Fruit fly (Drosophila melanogaster) whole organism, embryonic: ENCODE results near the gene alphaTub84D.

Experiments
- BEAF-32 ChIP-seq: fragments of 200-800 bp; sonication (Bioruptor generic); optimal IDR thresholded peaks from 3 replicates; lab custom pipeline; 2017; ENCODE audit warnings: missing biosample characterization, missing genetic modification characterization, mild to moderate bottlenecking, moderate library complexity, missing genetic modification reagents
- CG10267 ChIP-seq: fragments of 200-800 bp; sonication (Bioruptor generic); optimal IDR thresholded peaks from 2 replicates; lab custom pipeline; 2018; ENCODE audit warnings: missing biosample characterization, mild to moderate bottlenecking, missing genetic modification characterization, moderate library complexity
- CG12391 ChIP-seq: fragments of 200-800 bp; sonication (Bioruptor generic); optimal IDR thresholded peaks from 3 replicates; lab custom pipeline; 2018; ENCODE audit warnings: missing biosample characterization, mild to moderate bottlenecking, missing genetic modification characterization, moderate library complexity
- CG12659 ChIP-seq: fragments of 200-800 bp; sonication (Bioruptor generic); optimal IDR thresholded peaks from 3 replicates; lab custom pipeline; 2017; ENCODE audit warnings: mild to moderate bottlenecking, missing biosample characterization, missing genetic modification reagents, missing genetic modification characterization
- CG12744 ChIP-seq: fragments of 200-800 bp; sonication (Bioruptor generic); optimal IDR thresholded peaks from 2 replicates; lab custom pipeline; 2016; ENCODE audit warnings: missing biosample characterization, missing genetic modification characterization
- CG13775 ChIP-seq: fragments of 200-800 bp; sonication (Bioruptor generic); optimal IDR thresholded peaks from 3 replicates; lab custom pipeline; 2017; ENCODE audit warnings: missing biosample characterization, mild to moderate bottlenecking, missing genetic modification characterization
- CG14710 ChIP-seq: fragments of 200-800 bp; sonication (Bioruptor generic); optimal IDR thresholded peaks from 3 replicates; lab custom pipeline; 2019; ENCODE audit warnings: missing biosample characterization, mild to moderate bottlenecking, missing genetic modification characterization, moderate library complexity
- CG15514 ChIP-seq: fragments of 200-800 bp; sonication (Bioruptor generic); optimal IDR thresholded peaks from 3 replicates; lab custom pipeline; 2017; ENCODE audit warnings: missing biosample characterization, missing genetic modification characterization, mild to moderate bottlenecking, moderate library complexity, missing genetic modification reagents
- CG1603 ChIP-seq: fragments of 200-800 bp; sonication (Bioruptor generic); optimal IDR thresholded peaks from 2 replicates; lab custom pipeline; 2019; ENCODE audit warnings: missing biosample characterization, mild to moderate bottlenecking, missing genetic modification characterization, moderate library complexity
- CG30020 ChIP-seq: fragments of 200-800 bp; optimal IDR thresholded peaks from 2 replicates; lab custom pipeline; 2019; ENCODE audit warnings: missing biosample characterization, mild to moderate bottlenecking, missing genetic modification characterization, moderate library complexity
- CG3838 ChIP-seq: fragments of 200-800 bp; sonication (Bioruptor generic); optimal IDR thresholded peaks from 3 replicates; lab custom pipeline; 2016; ENCODE audit warnings: missing biosample characterization, missing genetic modification characterization
- CG3995 ChIP-seq: fragments of 200-800 bp; sonication (Bioruptor generic); optimal IDR thresholded peaks from 3 replicates; lab custom pipeline; 2016; ENCODE audit warnings: missing biosample characterization, missing genetic modification characterization
- CG4617 ChIP-seq: fragments of 200-800 bp; sonication (Bioruptor generic); optimal IDR thresholded peaks from 3 replicates; lab custom pipeline; 2016; ENCODE audit warnings: missing biosample characterization, missing genetic modification characterization, borderline replicate concordance
- CG6765 ChIP-seq: fragments of 200-800 bp; sonication (Bioruptor generic); optimal IDR thresholded peaks from 3 replicates; lab custom pipeline; 2017; ENCODE audit warnings: missing biosample characterization, mild to moderate bottlenecking, missing genetic modification characterization
- CG8290 ChIP-seq, 3 experiments: fragments of 200-800 bp; sonication (Bioruptor generic); optimal IDR thresholded peaks; 2 replicates each; lab custom pipeline; 2016 to 2019; ENCODE audit warnings: missing biosample characterization in 3 of 3, missing genetic modification characterization in 3 of 3, mild to moderate bottlenecking in 2 of 3, moderate library complexity in 1 of 3
- CG9797 ChIP-seq: fragments of 200-800 bp; sonication (Bioruptor generic); optimal IDR thresholded peaks from 3 replicates; lab custom pipeline; 2018; ENCODE audit warnings: missing biosample characterization, mild to moderate bottlenecking, missing genetic modification characterization
- CG9932 ChIP-seq: fragments of 200-800 bp; sonication (Bioruptor generic); IDR thresholded peaks from 2 replicates; pipeline ENCODE4 v1.3.6; 2022; ENCODE audit warnings: missing biosample characterization, missing genetic modification characterization
- Chrac-16 ChIP-seq: fragments of 200-800 bp; sonication (Bioruptor generic); optimal IDR thresholded peaks from 3 replicates; lab custom pipeline; 2016; ENCODE audit warnings: missing biosample characterization, missing genetic modification characterization
- CoRest ChIP-seq: fragments of 200-800 bp; sonication (Bioruptor generic); optimal IDR thresholded peaks from 3 replicates; lab custom pipeline; 2018; ENCODE audit warnings: missing biosample characterization, mild to moderate bottlenecking, missing genetic modification characterization, moderate library complexity
- Dll ChIP-seq: fragments of 200-800 bp; sonication (Bioruptor generic); IDR thresholded peaks from 4 replicates; pipeline ENCODE4 v1.3.6; 2022; ENCODE audit warnings: missing biosample characterization, missing genetic modification characterization; ENCODE audit not compliant: partially characterized antibody
- Dref ChIP-seq: fragments of 200-800 bp; sonication (Bioruptor generic); IDR thresholded peaks from 2 replicates; pipeline ENCODE4 v1.3.6; 2022; ENCODE audit warnings: missing biosample characterization, missing genetic modification characterization
- E2f2 ChIP-seq: fragments of 200-800 bp; sonication (Bioruptor generic); IDR thresholded peaks from 2 replicates; pipeline ENCODE4 v1.3.6; 2022; ENCODE audit warnings: missing biosample characterization, missing genetic modification characterization
- ERR ChIP-seq: fragments of 200-800 bp; sonication (Bioruptor generic); optimal IDR thresholded peaks from 2 replicates; lab custom pipeline; 2016; ENCODE audit warnings: missing biosample characterization, missing genetic modification characterization
- Elba2 ChIP-seq: fragments of 200-800 bp; sonication (Bioruptor generic); optimal IDR thresholded peaks from 3 replicates; lab custom pipeline; 2016; ENCODE audit warnings: missing biosample characterization, missing genetic modification characterization
- Ets65A ChIP-seq: fragments of 200-800 bp; sonication (Bioruptor generic); peaks from one replicate; lab custom pipeline; 2016; ENCODE audit warnings: missing biosample characterization, missing genetic modification characterization
- Ets97D ChIP-seq: fragments of 200-800 bp; sonication (Bioruptor generic); optimal IDR thresholded peaks from 3 replicates; lab custom pipeline; 2016; ENCODE audit warnings: missing biosample characterization, missing genetic modification characterization
- Fer2 ChIP-seq: fragments of 200-800 bp; sonication (Bioruptor generic); optimal IDR thresholded peaks from 2 replicates; lab custom pipeline; 2018; ENCODE audit warnings: missing biosample characterization, mild to moderate bottlenecking, missing genetic modification characterization, moderate library complexity
- HLH4C ChIP-seq: fragments of 200-800 bp; sonication (Bioruptor generic); IDR thresholded peaks from 3 replicates; pipeline ENCODE4 v1.3.6; 2022; ENCODE audit warnings: missing biosample characterization, missing genetic modification characterization; ENCODE audit not compliant: partially characterized antibody
- Hand ChIP-seq: fragments of 200-800 bp; sonication (Bioruptor generic); optimal IDR thresholded peaks from 2 replicates; lab custom pipeline; 2017; ENCODE audit warnings: mild to moderate bottlenecking, missing biosample characterization, missing genetic modification reagents, missing genetic modification characterization
- Pdp1 ChIP-seq, 2 experiments: fragments of 200-800 bp; sonication (Bioruptor generic); optimal IDR thresholded peaks; 3 replicates each; lab custom pipeline; 2016; ENCODE audit warnings: missing biosample characterization in 2 of 2, missing genetic modification characterization in 2 of 2, mild to moderate bottlenecking in 1 of 2, moderate library complexity in 1 of 2
- Side ChIP-seq: fragments of 200-800 bp; sonication (Bioruptor generic); optimal IDR thresholded peaks from 2 replicates; lab custom pipeline; 2016; ENCODE audit warnings: missing biosample characterization, missing genetic modification characterization
- Sin3A ChIP-seq: fragments of >200 bp; optimal IDR thresholded peaks from 2 replicates; lab custom pipeline; 2018
- Sry-δ ChIP-seq: fragments of 200-800 bp; sonication (Bioruptor generic); optimal IDR thresholded peaks from 2 replicates; lab custom pipeline; 2016; ENCODE audit warnings: missing biosample characterization, missing genetic modification characterization
- Xrp1 ChIP-seq: fragments of 200-800 bp; sonication (Bioruptor generic); IDR thresholded peaks from 2 replicates; pipeline ENCODE4 v1.3.6; 2022; ENCODE audit warnings: missing biosample characterization, missing genetic modification characterization
- bbx ChIP-seq: fragments of 200-800 bp; sonication (Bioruptor generic); IDR thresholded peaks from 2 replicates; pipeline ENCODE4 v1.3.6; 2022; ENCODE audit warnings: missing biosample characterization, missing genetic modification characterization; ENCODE audit not compliant: partially characterized antibody
- bsh ChIP-seq, 2 experiments: fragments of 200-800 bp; sonication (Bioruptor generic); optimal IDR thresholded peaks; 2 replicates each; lab custom pipeline; 2017 to 2018; ENCODE audit warnings: mild to moderate bottlenecking in 2 of 2, missing biosample characterization in 2 of 2, missing genetic modification characterization in 2 of 2, moderate library complexity in 1 of 2
- cad ChIP-seq: fragments of >200 bp; optimal IDR thresholded peaks from 2 replicates; lab custom pipeline; 2017; ENCODE audit warnings: missing biosample characterization, missing genetic modification characterization
- danr ChIP-seq: fragments of 200-800 bp; sonication (Bioruptor generic); IDR thresholded peaks from 2 replicates; pipeline ENCODE4 v1.3.6; 2022; ENCODE audit warnings: missing biosample characterization, missing genetic modification characterization
- dm ChIP-seq: fragments of 200-800 bp; sonication (Bioruptor generic); optimal IDR thresholded peaks from 3 replicates; lab custom pipeline; 2016; ENCODE audit warnings: missing biosample characterization, missing genetic modification characterization
- ewg ChIP-seq: fragments of 200-800 bp; sonication (Bioruptor generic); optimal IDR thresholded peaks from 3 replicates; lab custom pipeline; 2017; ENCODE audit warnings: mild to moderate bottlenecking, missing biosample characterization, missing genetic modification reagents, missing genetic modification characterization
- gfzf ChIP-seq: fragments of 200-800 bp; sonication (Bioruptor generic); optimal IDR thresholded peaks from 2 replicates; lab custom pipeline; 2016; ENCODE audit warnings: missing biosample characterization, mild to moderate bottlenecking, missing genetic modification characterization, moderate library complexity
- lbe ChIP-seq: fragments of 200-800 bp; sonication (Bioruptor generic); optimal IDR thresholded peaks from 2 replicates; lab custom pipeline; 2016; ENCODE audit warnings: missing biosample characterization, mild to moderate bottlenecking, missing genetic modification characterization
- onecut ChIP-seq: fragments of 200-800 bp; sonication (Bioruptor generic); IDR thresholded peaks from 2 replicates; pipeline ENCODE4 v1.3.6; 2022; ENCODE audit warnings: missing biosample characterization, missing genetic modification characterization
- pzg ChIP-seq: fragments of 200-800 bp; sonication (Bioruptor generic); optimal IDR thresholded peaks from 3 replicates; lab custom pipeline; 2018; ENCODE audit warnings: missing biosample characterization, mild to moderate bottlenecking, missing genetic modification characterization, moderate library complexity
- row ChIP-seq: fragments of 200-800 bp; sonication (Bioruptor generic); IDR thresholded peaks from 3 replicates; pipeline ENCODE4 v1.3.6; 2022; ENCODE audit warnings: missing biosample characterization, missing genetic modification characterization
- ssp ChIP-seq: fragments of 200-800 bp; sonication (Bioruptor generic); IDR thresholded peaks from 2 replicates; pipeline ENCODE4 v1.3.6; 2022; ENCODE audit warnings: missing biosample characterization, missing genetic modification characterization
- stwl ChIP-seq: fragments of 200-800 bp; sonication (Bioruptor generic); optimal IDR thresholded peaks from 3 replicates; lab custom pipeline; 2018; ENCODE audit warnings: missing biosample characterization, mild to moderate bottlenecking, missing genetic modification characterization, moderate library complexity
- trem ChIP-seq: fragments of 200-800 bp; optimal IDR thresholded peaks from 3 replicates; lab custom pipeline; 2019; ENCODE audit warnings: missing biosample characterization, mild to moderate bottlenecking, missing genetic modification characterization, moderate library complexity
- zen ChIP-seq: fragments of 200-800 bp; sonication (Bioruptor generic); optimal IDR thresholded peaks from 3 replicates; lab custom pipeline; 2018; ENCODE audit warnings: missing biosample characterization, mild to moderate bottlenecking, missing genetic modification characterization, moderate library complexity

Gene alphaTub84D

DNA sequence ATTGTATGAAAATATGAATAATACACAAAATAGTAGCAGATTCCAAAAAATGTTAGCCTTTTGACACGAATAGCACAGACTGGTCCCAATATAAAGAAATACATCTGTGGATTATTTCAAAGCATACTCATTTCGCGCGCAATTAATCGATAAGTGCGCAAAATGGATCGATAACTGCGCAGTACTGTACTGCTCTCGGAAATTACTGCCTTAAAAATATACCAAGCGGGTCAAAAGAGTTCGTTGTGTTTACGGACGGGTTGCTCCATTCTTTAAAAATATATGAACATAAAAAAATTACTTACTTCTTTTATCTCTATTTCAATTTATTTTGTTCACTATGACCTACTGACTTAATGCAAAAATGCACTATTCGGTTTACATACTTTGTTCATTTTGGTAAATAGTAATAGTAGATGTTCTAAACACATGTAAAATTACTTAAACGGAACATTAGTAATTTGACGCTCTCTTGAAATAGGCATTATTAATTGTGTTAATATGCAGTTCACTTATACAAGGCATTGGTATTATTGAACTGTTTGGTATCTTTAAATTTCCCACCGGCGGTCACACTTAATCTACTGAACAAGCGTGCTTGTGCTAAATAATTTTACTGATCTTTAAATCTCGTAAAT lies at the start of gene alphaTub84D, which contains the start of gene Rtnl2:
Gene alphaTub84D, plus strand, starts transcription at position 570 of the 638 bp plus-strand sequence.
Gene Rtnl2, minus strand, starts transcription at position 58 of the 638 bp plus-strand sequence.
- TF ChIP-seq danr (GFP tag; lab: Robert Waterston, UW), result no peak
- no peak for TF ChIP-seq CG12391 (tag; lab: Kevin White, UChicago)
- TF ChIP-seq CG9932, result no peak
- peak; percentile 39 for TF ChIP-seq pzg
- no peak for TF ChIP-seq Xrp1
- TF ChIP-seq Dref (GFP tag; lab: Robert Waterston, UW), result peak; percentile 76
- peak; percentile 77 for TF ChIP-seq gfzf (GFP tag; lab: Kevin White, UChicago)
- TF ChIP-seq CG3838, result no peak
- no peak for TF ChIP-seq Fer2 (tag; lab: Kevin White, UChicago)
- no peak for TF ChIP-seq cad (GFP tag; lab: Kevin White, UChicago)
- TF ChIP-seq CG13775 (GFP tag; lab: Kevin White, UChicago), result no peak
- peak; percentile 85 for TF ChIP-seq ewg (GFP tag; lab: Kevin White, UChicago)
- peak; percentile 66 for TF ChIP-seq CG9797
- TF ChIP-seq Side (GFP tag; lab: Kevin White, UChicago), result no peak
- TF ChIP-seq CG10267 (tag; lab: Kevin White, UChicago), result peak; percentile 35
- TF ChIP-seq Elba2 (GFP tag; lab: Kevin White, UChicago), result no peak
- TF ChIP-seq CG30020 (tag; lab: Kevin White, UChicago), result peak; percentile 57
- no peak for TF ChIP-seq Hand
- peak; percentile 85 for TF ChIP-seq E2f2 (GFP tag; lab: Robert Waterston, UW)
- TF ChIP-seq Sry-δ (GFP tag; lab: Kevin White, UChicago), result peak; percentile 19
- TF ChIP-seq CG14710 (tag; lab: Kevin White, UChicago), result peak; percentile 79
- no peak for TF ChIP-seq ssp (GFP tag; lab: Robert Waterston, UW)
- TF ChIP-seq Chrac-16 (GFP tag; lab: Kevin White, UChicago), result no peak
- peak; percentile 36 for TF ChIP-seq CG4617 (GFP tag; lab: Kevin White, UChicago)
- peak; percentile 56 for TF ChIP-seq stwl (tag; lab: Kevin White, UChicago)
- TF ChIP-seq lbe, result no peak
- no peak for TF ChIP-seq ERR (GFP tag; lab: Kevin White, UChicago)
- peak; percentile 31 for TF ChIP-seq CoRest (tag; lab: Kevin White, UChicago)
- TF ChIP-seq trem (tag; lab: Kevin White, UChicago), result peak; percentile 36
- peak; percentile 7 for TF ChIP-seq CG3995
- TF ChIP-seq CG12659 (GFP tag; lab: Kevin White, UChicago), result peak; percentile 9
- peak in 1 of 2 experiments; percentile 73 for TF ChIP-seq Pdp1 (GFP tag; optimal IDR thresholded peaks at IDR 0.05; lab: Kevin White, UChicago)
- no peak for TF ChIP-seq CG6765
- TF ChIP-seq CG1603 (tag; lab: Kevin White, UChicago), result peak; percentile 12
- TF ChIP-seq CG15514 (GFP tag; lab: Kevin White, UChicago), result peak; percentile 16
- 0 out of 4 replicates have a peak, but pooled peaks have one; percentile 40 for TF ChIP-seq Dll (GFP tag; lab: Robert Waterston, UW)
- TF ChIP-seq CG12744, result no peak
- TF ChIP-seq row (GFP tag; lab: Robert Waterston, UW), result peak; percentile 42; the same call in 2 of the 3 replicates
- no peak for TF ChIP-seq CG8290 (GFP tag; optimal IDR thresholded peaks at IDR 0.05; lab: Kevin White, UChicago)
- no peak for TF ChIP-seq CG8290 (tag; optimal IDR thresholded peaks at IDR 0.05; lab: Kevin White, UChicago)
- peak; percentile 36 for TF ChIP-seq Ets65A (GFP tag; lab: Kevin White, UChicago)
- TF ChIP-seq zen (tag; lab: Kevin White, UChicago), result peak; percentile 9
- TF ChIP-seq bsh (GFP tag; optimal IDR thresholded peaks at IDR 0.05; lab: Kevin White, UChicago), result no peak
- peak; percentile 19 for TF ChIP-seq Sin3A (lab: Kevin White, UChicago)
- peak; percentile 6 for TF ChIP-seq onecut
- TF ChIP-seq dm (GFP tag; lab: Kevin White, UChicago), result peak; percentile 29
- peak; percentile 49 for TF ChIP-seq BEAF-32
- TF ChIP-seq bbx (GFP tag; lab: Robert Waterston, UW), result 0 out of 2 replicates have a peak, but pooled peaks have one; percentile 23
- 0 out of 3 replicates have a peak, but pooled peaks have one; percentile 22 for TF ChIP-seq HLH4C (GFP tag; lab: Robert Waterston, UW)
- peak; percentile 13 for TF ChIP-seq Ets97D (GFP tag; lab: Kevin White, UChicago)
